Worm (Caenorhabditis elegans) whole organism, L3 larva: ENCODE data around the gene Y47D3A.31.
A peak's percentile ranks its signal among the peaks of the same experiment; 100 is the strongest.

Experiments used
- R02D3.7 ChIP-seq: fragments of 150-350 bp; optimal IDR thresholded peaks from 2 replicates; lab custom pipeline; 2014; ENCODE audit warnings: missing biosample characterization, missing genetic modification characterization
- ZK546.5 ChIP-seq: sonication (generic microtip); optimal IDR thresholded peaks from 2 replicates; lab custom pipeline; 2017; ENCODE audit warnings: missing biosample characterization, missing genetic modification characterization
- aly-2 ChIP-seq: fragments of 150-350 bp; optimal IDR thresholded peaks from 2 replicates; lab custom pipeline; 2014; ENCODE audit warnings: missing biosample characterization, missing genetic modification characterization
- ceh-82 ChIP-seq: fragments of 150-350 bp; optimal IDR thresholded peaks from 2 replicates; lab custom pipeline; 2014; ENCODE audit warnings: missing biosample characterization, missing genetic modification characterization
- daf-12 ChIP-seq: fragments of 150-350 bp; optimal IDR thresholded peaks from 2 replicates; lab custom pipeline; 2014; ENCODE audit warnings: missing biosample characterization, missing genetic modification reagents, missing genetic modification characterization
- egl-5 ChIP-seq: fragments of 150-350 bp; optimal IDR thresholded peaks from 2 replicates; lab custom pipeline; 2017; ENCODE audit warnings: missing biosample characterization, missing genetic modification reagents, missing genetic modification characterization, inconsistent platforms
- elt-2 ChIP-seq: sonication (generic microtip); optimal IDR thresholded peaks from 2 replicates; lab custom pipeline; 2016; ENCODE audit warnings: missing genetic modification reagents, mild to moderate bottlenecking, missing genetic modification characterization, missing compliant biosample characterization
- elt-3 ChIP-seq, 3 experiments: fragments of 150-350 bp in 1 of 3; sonication (generic microtip) in 2 of 3; optimal IDR thresholded peaks; 2 replicates in 2 of 3; 4 replicates in 1 of 3; lab custom pipeline; 2014 to 2017; ENCODE audit warnings: missing biosample characterization in 3 of 3, missing genetic modification characterization in 3 of 3
- eor-1 ChIP-seq, 2 experiments: fragments of 150-350 bp; optimal IDR thresholded peaks; 2 replicates each; lab custom pipeline; 2014 to 2018; ENCODE audit warnings: missing biosample characterization in 2 of 2, missing genetic modification characterization in 2 of 2
- fkh-2 ChIP-seq: fragments of 150-350 bp; optimal IDR thresholded peaks from 2 replicates; lab custom pipeline; 2014; ENCODE audit warnings: missing biosample characterization, missing genetic modification reagents, missing genetic modification characterization
- fos-1 ChIP-seq: fragments of 150-350 bp; optimal IDR thresholded peaks from 2 replicates; lab custom pipeline; 2014; ENCODE audit warnings: missing biosample characterization, missing genetic modification characterization
- hmg-11 ChIP-seq: sonication (generic microtip); optimal IDR thresholded peaks from 2 replicates; lab custom pipeline; 2016; ENCODE audit warnings: missing genetic modification characterization, missing compliant biosample characterization
- lin-15B ChIP-seq: fragments of 150-350 bp; optimal IDR thresholded peaks from 2 replicates; lab custom pipeline; 2014; ENCODE audit warnings: missing biosample characterization, missing genetic modification characterization
- lin-39 ChIP-seq: fragments of 150-350 bp; optimal IDR thresholded peaks from 2 replicates; lab custom pipeline; 2018; ENCODE audit warnings: missing biosample characterization, missing genetic modification reagents, missing genetic modification characterization
- lsy-12 ChIP-seq: sonication (generic microtip); optimal IDR thresholded peaks from 2 replicates; lab custom pipeline; 2016; ENCODE audit warnings: mild to moderate bottlenecking, missing genetic modification characterization, missing compliant biosample characterization
- mdl-1 ChIP-seq: fragments of 150-350 bp; optimal IDR thresholded peaks from 2 replicates; lab custom pipeline; 2014; ENCODE audit warnings: missing biosample characterization, missing genetic modification characterization
- mml-1 ChIP-seq: fragments of 150-350 bp; sonication (generic microtip); optimal IDR thresholded peaks from 3 replicates; lab custom pipeline; 2014; ENCODE audit warnings: missing biosample characterization, missing genetic modification characterization
- nfya-1 ChIP-seq: sonication (generic microtip); optimal IDR thresholded peaks from 2 replicates; lab custom pipeline; 2017; ENCODE audit warnings: missing genetic modification characterization, mild to moderate bottlenecking, missing compliant biosample characterization, antibody characterized with exemption, moderate library complexity; ENCODE audit not compliant: insufficient read depth
- nhr-11 ChIP-seq: fragments of 150-350 bp; optimal IDR thresholded peaks from 2 replicates; lab custom pipeline; 2014; ENCODE audit warnings: missing biosample characterization, missing genetic modification characterization
- nhr-12 ChIP-seq: fragments of 150-350 bp; optimal IDR thresholded peaks from 2 replicates; lab custom pipeline; 2014; ENCODE audit warnings: missing biosample characterization, missing genetic modification characterization
- nhr-28 ChIP-seq: fragments of 150-350 bp; optimal IDR thresholded peaks from 2 replicates; lab custom pipeline; 2014; ENCODE audit warnings: missing biosample characterization, missing genetic modification characterization
- nhr-43 ChIP-seq: sonication (generic microtip); optimal IDR thresholded peaks from 2 replicates; lab custom pipeline; 2016; ENCODE audit warnings: mild to moderate bottlenecking, missing genetic modification characterization, missing compliant biosample characterization; ENCODE audit not compliant: poor library complexity, severe bottlenecking
- nhr-67 ChIP-seq: fragments of 150-350 bp; optimal IDR thresholded peaks from 2 replicates; lab custom pipeline; 2014; ENCODE audit warnings: missing biosample characterization, missing genetic modification characterization
- nhr-77 ChIP-seq: fragments of 150-350 bp; optimal IDR thresholded peaks from 2 replicates; lab custom pipeline; 2014; ENCODE audit warnings: missing biosample characterization, missing genetic modification characterization
- pha-4 ChIP-seq: fragments of 150-350 bp; optimal IDR thresholded peaks from 2 replicates; lab custom pipeline; 2014; ENCODE audit warnings: missing biosample characterization, missing genetic modification reagents, missing genetic modification characterization
- pqm-1 ChIP-seq: fragments of 150-350 bp; optimal IDR thresholded peaks from 2 replicates; lab custom pipeline; 2017; ENCODE audit warnings: missing biosample characterization, missing genetic modification characterization, inconsistent platforms
- sea-2 ChIP-seq: fragments of 150-350 bp; sonication (generic microtip); optimal IDR thresholded peaks from 4 replicates; lab custom pipeline; 2014; ENCODE audit warnings: missing biosample characterization, missing genetic modification reagents, missing genetic modification characterization
- skn-1 ChIP-seq: fragments of 150-350 bp; optimal IDR thresholded peaks from 2 replicates; lab custom pipeline; 2014; ENCODE audit warnings: missing biosample characterization, missing genetic modification characterization
- snpc-4 ChIP-seq: fragments of 150-350 bp; optimal IDR thresholded peaks from 2 replicates; lab custom pipeline; 2014; ENCODE audit warnings: missing biosample characterization, missing genetic modification characterization
- tbx-2 ChIP-seq: sonication (generic microtip); optimal IDR thresholded peaks from 2 replicates; lab custom pipeline; 2016; ENCODE audit warnings: mild to moderate bottlenecking, missing genetic modification characterization, missing compliant biosample characterization
- unc-39 ChIP-seq: sonication (generic microtip); optimal IDR thresholded peaks from 4 replicates; lab custom pipeline; 2017; ENCODE audit warnings: missing biosample characterization, missing genetic modification characterization
- unc-62 ChIP-seq: fragments of 150-350 bp; sonication (generic microtip); optimal IDR thresholded peaks from 4 replicates; lab custom pipeline; 2014; ENCODE audit warnings: missing biosample characterization, missing genetic modification reagents, missing genetic modification characterization
- ztf-11 ChIP-seq: fragments of 150-350 bp; optimal IDR thresholded peaks from 2 replicates; lab custom pipeline; 2014; ENCODE audit warnings: missing biosample characterization, missing genetic modification characterization
- ztf-4 ChIP-seq: fragments of 150-350 bp; optimal IDR thresholded peaks from 2 replicates; lab custom pipeline; 2014; ENCODE audit warnings: missing biosample characterization, missing genetic modification characterization

The Y47D3A.31 gene

ce11 chrIII:11119176-11119853 lies 37.7 kb downstream of the Y47D3A.31 start, which contains the start of the genes sup-35 and Y48A6C.4 (continued):
- TF ChIP-seq nhr-43 (tag; lab: Kevin White, UChicago) (peak; percentile 64), nhr-28 (no peak), sea-2 (no peak), daf-12 (tag; lab: Kevin White, UChicago) (no peak), pqm-1 (tag; lab: Kevin White, UChicago) (peak; percentile 64), tbx-2 (tag; lab: Kevin White, UChicago) (no peak), nhr-12 (tag; lab: Kevin White, UChicago) (no peak), skn-1 (peak; percentile 17), unc-62 (GFP tag; lab: Kevin White, UChicago) (no peak), nhr-77 (tag; lab: Kevin White, UChicago) (no peak), eor-1 (tag; optimal IDR thresholded peaks at IDR 0.05; lab: Kevin White, UChicago) (no peak), egl-5 (tag; lab: Kevin White, UChicago) (peak; percentile 38), mdl-1 (tag; lab: Kevin White, UChicago) (no peak), nhr-11 (tag; lab: Kevin White, UChicago) (no peak)

ce11 chrIII:11118107-11118506 lies 38.9 kb downstream of the Y47D3A.31 start:
- peak; percentile 2 for TF ChIP-seq snpc-4
- TF ChIP-seq, all 47 proteins: peak for 1; not testable (repeated sequence) for 46

DNA sequence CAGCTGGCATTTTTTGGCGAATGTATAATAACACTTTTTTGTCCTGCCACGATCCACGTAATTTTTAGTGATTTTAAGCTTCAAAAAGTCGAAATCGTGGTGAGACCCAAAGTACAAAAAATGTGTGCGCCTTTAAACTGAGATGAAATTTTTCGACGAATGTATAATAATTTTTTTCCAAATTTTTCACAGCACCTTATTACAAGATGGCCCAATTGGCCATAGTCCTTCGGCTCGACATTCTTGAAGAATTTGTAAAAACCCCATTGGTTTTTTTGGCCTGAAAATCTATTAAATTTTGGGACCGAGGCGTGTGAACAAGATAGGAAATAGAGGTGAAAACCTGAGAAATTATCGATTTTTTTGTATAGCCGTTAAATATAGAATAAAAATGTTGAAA lies 41.0 kb downstream of the Y47D3A.31 start:
- TF ChIP-seq unc-39 (tag; lab: Kevin White, UChicago) (no peak), ZK546.5 (no peak), elt-3 (tag; optimal IDR thresholded peaks at IDR 0.05; lab: Kevin White, UChicago) (no peak), aly-2 (tag; lab: Kevin White, UChicago) (no peak), ztf-4 (tag; lab: Kevin White, UChicago) (no peak), ztf-11 (no peak), R02D3.7 (tag; lab: Kevin White, UChicago) (no peak), lsy-12 (tag; lab: Kevin White, UChicago) (no peak), mdl-1 (tag; lab: Kevin White, UChicago) (no peak), nhr-67 (no peak), fos-1 (tag; lab: Kevin White, UChicago) (no peak), ceh-82 (tag; lab: Kevin White, UChicago) (no peak), hmg-11 (tag; lab: Kevin White, UChicago) (no peak), sea-2 (no peak), pha-4 (tag; lab: Kevin White, UChicago) (no peak), tbx-2 (tag; lab: Kevin White, UChicago) (no peak), daf-12 (tag; lab: Kevin White, UChicago) (no peak), elt-2 (tag; lab: Kevin White, UChicago) (no peak)

DNA sequence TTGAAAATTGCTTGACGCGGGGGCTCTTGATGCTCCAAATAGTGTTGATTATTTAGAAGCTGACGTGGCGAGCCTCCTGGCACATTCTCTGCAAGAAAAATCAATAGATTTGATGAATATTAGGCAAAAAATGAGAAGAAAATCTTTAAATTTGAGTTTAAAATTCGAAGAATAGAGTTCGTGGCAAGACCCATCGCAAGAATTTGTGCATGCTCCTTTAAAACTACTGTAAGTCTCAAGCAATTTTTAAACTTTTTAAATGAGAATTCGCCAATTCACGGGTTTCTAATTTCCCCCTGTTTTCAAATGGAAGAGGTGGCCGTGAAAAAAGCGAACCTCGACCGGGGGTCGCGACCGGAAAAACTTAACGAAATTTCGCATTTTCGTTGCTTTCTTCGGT lies 43.2 kb downstream of the Y47D3A.31 start:
- TF ChIP-seq lin-39 (no peak), nhr-12 (tag; lab: Kevin White, UChicago) (no peak), nhr-28 (no peak), snpc-4 (no peak), mml-1 (tag; lab: Kevin White, UChicago) (no peak), nhr-67 (no peak), hmg-11 (tag; lab: Kevin White, UChicago) (no peak)

DNA sequence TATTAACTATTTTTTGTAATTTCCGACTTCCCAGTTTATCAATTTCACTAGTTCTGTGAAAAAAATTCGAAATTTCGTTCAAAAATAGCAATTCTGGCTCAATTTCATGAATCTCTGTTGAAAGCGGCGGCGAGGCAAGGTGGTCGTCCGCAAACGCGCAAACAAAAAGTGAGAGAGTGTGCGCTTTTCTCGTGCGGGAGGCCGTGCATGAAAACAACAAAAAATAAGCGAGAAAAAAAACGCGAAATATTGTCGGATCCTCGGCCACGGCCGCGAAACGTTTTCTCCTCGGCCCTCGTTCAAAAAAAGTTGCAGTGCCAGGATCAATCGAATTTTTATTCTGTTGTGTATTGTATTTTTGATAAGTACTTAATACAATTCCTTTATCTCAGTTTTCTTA lies 44.3 kb downstream of the Y47D3A.31 start:
- TF ChIP-seq pha-4 (tag; lab: Kevin White, UChicago) (peak; percentile 13), lin-15B (tag; lab: Kevin White, UChicago) (peak; percentile 66), lin-39 (no peak), hmg-11 (tag; lab: Kevin White, UChicago) (peak; percentile 10), nfya-1 (tag; lab: Kevin White, UChicago) (peak; percentile 17), fkh-2 (tag; lab: Kevin White, UChicago) (no peak), nhr-43 (tag; lab: Kevin White, UChicago) (peak; percentile 53), elt-2 (tag; lab: Kevin White, UChicago) (peak; percentile 24)
